Worm (Caenorhabditis elegans) whole organism, L2 larva: ENCODE results near the gene srh-76.
A peak's percentile ranks its signal among the peaks of the same experiment; 100 is the strongest.

Experiments
- C34F6.9 ChIP-seq: fragments of 150-350 bp; optimal IDR thresholded peaks from 2 replicates; lab custom pipeline; 2014; ENCODE audit warnings: missing biosample characterization, missing genetic modification characterization
- F13H6.1 ChIP-seq: sonication (generic microtip); optimal IDR thresholded peaks from 2 replicates; lab custom pipeline; 2016; ENCODE audit warnings: missing genetic modification characterization, missing compliant biosample characterization
- R02D3.7 ChIP-seq: fragments of 150-350 bp; optimal IDR thresholded peaks from 2 replicates; lab custom pipeline; 2014; ENCODE audit warnings: missing biosample characterization, missing genetic modification characterization
- Y55F3AM.14 ChIP-seq: fragments of 200-800 bp; sonication (Bioruptor generic); optimal IDR thresholded peaks from 2 replicates; lab custom pipeline; 2018; ENCODE audit warnings: mild to moderate bottlenecking, missing genetic modification characterization, missing compliant biosample characterization
- ZK546.5 ChIP-seq: sonication (generic microtip); optimal IDR thresholded peaks from 2 replicates; lab custom pipeline; 2017; ENCODE audit warnings: missing biosample characterization, missing genetic modification characterization
- alr-1 ChIP-seq: fragments of 150-350 bp; optimal IDR thresholded peaks from 2 replicates; lab custom pipeline; 2014; ENCODE audit warnings: missing biosample characterization, missing genetic modification characterization
- aly-2 ChIP-seq: fragments of 150-350 bp; optimal IDR thresholded peaks from 2 replicates; lab custom pipeline; 2014; ENCODE audit warnings: missing biosample characterization, missing genetic modification characterization
- ama-1 ChIP-seq: fragments of 150-350 bp; optimal IDR thresholded peaks from 2 replicates; lab custom pipeline; 2018; ENCODE audit warnings: inconsistent platforms
- blmp-1 ChIP-seq: sonication (generic microtip); optimal IDR thresholded peaks from 2 replicates; lab custom pipeline; 2017; ENCODE audit warnings: missing genetic modification characterization, mild to moderate bottlenecking, missing compliant biosample characterization, antibody characterized with exemption, moderate library complexity; ENCODE audit not compliant: insufficient read depth
- ceh-16 ChIP-seq: fragments of 150-350 bp; optimal IDR thresholded peaks from 2 replicates; lab custom pipeline; 2014; ENCODE audit warnings: missing biosample characterization, missing genetic modification characterization
- crh-2 ChIP-seq: sonication (generic microtip); optimal IDR thresholded peaks from 2 replicates; lab custom pipeline; 2017; ENCODE audit warnings: missing biosample characterization, missing genetic modification characterization
- dmd-4 ChIP-seq: sonication (generic microtip); optimal IDR thresholded peaks from 2 replicates; lab custom pipeline; 2017; ENCODE audit warnings: missing biosample characterization, missing genetic modification characterization
- egl-27 ChIP-seq: sonication (generic microtip); optimal IDR thresholded peaks from 3 replicates; lab custom pipeline; 2017; ENCODE audit warnings: missing biosample characterization, missing genetic modification reagents, missing genetic modification characterization
- elt-1 ChIP-seq: fragments of 150-350 bp; optimal IDR thresholded peaks from 2 replicates; lab custom pipeline; 2014; ENCODE audit warnings: missing biosample characterization, missing genetic modification characterization
- elt-3 ChIP-seq: sonication (generic microtip); optimal IDR thresholded peaks from 2 replicates; lab custom pipeline; 2017; ENCODE audit warnings: missing biosample characterization, missing genetic modification characterization
- fos-1 ChIP-seq: fragments of 150-350 bp; optimal IDR thresholded peaks from 2 replicates; lab custom pipeline; 2014; ENCODE audit warnings: missing biosample characterization, missing genetic modification characterization
- lin-11 ChIP-seq: fragments of 150-350 bp; sonication (generic microtip); optimal IDR thresholded peaks from 2 replicates; lab custom pipeline; 2014; ENCODE audit warnings: missing biosample characterization, missing genetic modification characterization, inconsistent platforms, mixed read lengths
- lin-13 ChIP-seq: fragments of 150-350 bp; optimal IDR thresholded peaks from 2 replicates; lab custom pipeline; 2014; ENCODE audit warnings: missing biosample characterization, missing genetic modification reagents, missing genetic modification characterization
- lin-39 ChIP-seq: fragments of 150-350 bp; optimal IDR thresholded peaks from 2 replicates; lab custom pipeline; 2014; ENCODE audit warnings: missing biosample characterization, missing genetic modification reagents, missing genetic modification characterization
- lsy-2 ChIP-seq, 2 experiments: fragments of 150-350 bp in 1 of 2; sonication (generic microtip) in 1 of 2; optimal IDR thresholded peaks; 2 replicates each; lab custom pipeline; 2014 to 2017; ENCODE audit warnings: missing biosample characterization in 2 of 2, missing genetic modification characterization in 2 of 2
- mab-5 ChIP-seq: fragments of 150-350 bp; optimal IDR thresholded peaks from 2 replicates; lab custom pipeline; 2014; ENCODE audit warnings: missing biosample characterization, missing genetic modification characterization
- mbf-1 ChIP-seq: sonication (generic microtip); optimal IDR thresholded peaks from 2 replicates; lab custom pipeline; 2017; ENCODE audit warnings: missing biosample characterization, missing genetic modification characterization
- mdl-1 ChIP-seq, 2 experiments: fragments of 150-350 bp in 1 of 2; sonication (generic microtip) in 1 of 2; optimal IDR thresholded peaks; 2 replicates each; lab custom pipeline; 2017; ENCODE audit warnings: missing biosample characterization in 2 of 2, missing genetic modification characterization in 2 of 2
- nhr-10 ChIP-seq: sonication (generic microtip); optimal IDR thresholded peaks from 2 replicates; lab custom pipeline; 2017; ENCODE audit warnings: missing biosample characterization, missing genetic modification characterization
- nhr-11 ChIP-seq: fragments of 150-350 bp; optimal IDR thresholded peaks from 2 replicates; lab custom pipeline; 2014; ENCODE audit warnings: missing biosample characterization, missing genetic modification characterization
- nhr-12 ChIP-seq: fragments of 150-350 bp; optimal IDR thresholded peaks from 2 replicates; lab custom pipeline; 2014; ENCODE audit warnings: missing biosample characterization, missing genetic modification characterization
- nhr-129 ChIP-seq: fragments of 150-350 bp; optimal IDR thresholded peaks from 2 replicates; lab custom pipeline; 2014; ENCODE audit warnings: missing biosample characterization, missing genetic modification characterization
- nhr-21 ChIP-seq: fragments of 150-350 bp; optimal IDR thresholded peaks from 2 replicates; lab custom pipeline; 2014; ENCODE audit warnings: missing biosample characterization, missing genetic modification characterization
- nhr-23 ChIP-seq: fragments of 150-350 bp; optimal IDR thresholded peaks from 2 replicates; lab custom pipeline; 2014; ENCODE audit warnings: missing biosample characterization, missing genetic modification reagents, missing genetic modification characterization
- nhr-25 ChIP-seq: fragments of 150-350 bp; sonication (generic microtip); optimal IDR thresholded peaks from 3 replicates; lab custom pipeline; 2014; ENCODE audit warnings: missing biosample characterization, missing genetic modification characterization
- nhr-6 ChIP-seq: fragments of 150-350 bp; optimal IDR thresholded peaks from 2 replicates; lab custom pipeline; 2014; ENCODE audit warnings: missing biosample characterization, missing genetic modification characterization
- nhr-77 ChIP-seq: fragments of 150-350 bp; optimal IDR thresholded peaks from 2 replicates; lab custom pipeline; 2014; ENCODE audit warnings: missing biosample characterization, missing genetic modification characterization
- peb-1 ChIP-seq: fragments of 150-350 bp; optimal IDR thresholded peaks from 2 replicates; lab custom pipeline; 2014; ENCODE audit warnings: missing biosample characterization, missing genetic modification characterization
- sem-4 ChIP-seq: fragments of 150-350 bp; optimal IDR thresholded peaks from 2 replicates; lab custom pipeline; 2014; ENCODE audit warnings: missing biosample characterization, missing genetic modification reagents, missing genetic modification characterization
- skn-1 ChIP-seq: sonication (generic microtip); optimal IDR thresholded peaks from 2 replicates; lab custom pipeline; 2017; ENCODE audit warnings: missing biosample characterization, missing genetic modification characterization
- sma-3 ChIP-seq: sonication (generic microtip); optimal IDR thresholded peaks from 2 replicates; lab custom pipeline; 2016; ENCODE audit warnings: missing genetic modification reagents, missing genetic modification characterization, missing compliant biosample characterization
- sma-9 ChIP-seq, 2 experiments: fragments of 150-350 bp in 1 of 2; sonication (generic microtip) in 1 of 2; optimal IDR thresholded peaks; 2 replicates each; lab custom pipeline; 2014 to 2016; ENCODE audit warnings: missing genetic modification characterization in 2 of 2, mild to moderate bottlenecking in 1 of 2, missing biosample characterization in 1 of 2, missing compliant biosample characterization in 1 of 2, missing genetic modification reagents in 1 of 2, moderate library complexity in 1 of 2
- snpc-4 ChIP-seq: fragments of 150-350 bp; optimal IDR thresholded peaks from 2 replicates; lab custom pipeline; 2014; ENCODE audit warnings: missing biosample characterization, missing genetic modification characterization
- unc-39 ChIP-seq: fragments of 150-350 bp; optimal IDR thresholded peaks from 2 replicates; lab custom pipeline; 2014; ENCODE audit warnings: missing biosample characterization, missing genetic modification characterization
- unc-62 ChIP-seq: fragments of 150-350 bp; optimal IDR thresholded peaks from 2 replicates; lab custom pipeline; 2014; ENCODE audit warnings: missing biosample characterization, missing genetic modification reagents, missing genetic modification characterization
- zag-1 ChIP-seq: fragments of 150-350 bp; optimal IDR thresholded peaks from 2 replicates; lab custom pipeline; 2014; ENCODE audit warnings: missing biosample characterization, missing genetic modification characterization
- ztf-1 ChIP-seq: fragments of 200-800 bp; sonication (Bioruptor generic); conservative IDR thresholded peaks from 2 replicates; pipeline ENCODE4 v1.3.6; 2022; ENCODE audit warnings: missing genetic modification characterization, missing compliant biosample characterization
- ztf-11 ChIP-seq: sonication (generic microtip); optimal IDR thresholded peaks from 2 replicates; lab custom pipeline; 2017; ENCODE audit warnings: missing biosample characterization, missing genetic modification characterization
- ztf-4 ChIP-seq: fragments of 150-350 bp; optimal IDR thresholded peaks from 2 replicates; lab custom pipeline; 2014; ENCODE audit warnings: missing biosample characterization, missing genetic modification characterization

The srh-76 gene

ce11 chrV:5833531-5833930 lies at the start of gene srh-76:
Gene srh-76, plus strand, starts transcription at chrV:5833831.
- TF ChIP-seq lin-11 (tag; lab: Kevin White, UChicago), result no peak

ce11 chrV:5785372-5785771 lies 48.3 kb upstream of the srh-76 start, which contains the start of gene F44E7.7:
Gene F44E7.7, minus strand, starts transcription at chrV:5785472.
- TF ChIP-seq unc-62 (GFP tag; lab: Kevin White, UChicago) (no peak), fos-1 (no peak), sma-9 (GFP tag; optimal IDR thresholded peaks at IDR 0.05; lab: Kevin White, UChicago) (no peak), sma-9 (tag; optimal IDR thresholded peaks at IDR 0.05; lab: Kevin White, UChicago) (no peak)

DNA sequence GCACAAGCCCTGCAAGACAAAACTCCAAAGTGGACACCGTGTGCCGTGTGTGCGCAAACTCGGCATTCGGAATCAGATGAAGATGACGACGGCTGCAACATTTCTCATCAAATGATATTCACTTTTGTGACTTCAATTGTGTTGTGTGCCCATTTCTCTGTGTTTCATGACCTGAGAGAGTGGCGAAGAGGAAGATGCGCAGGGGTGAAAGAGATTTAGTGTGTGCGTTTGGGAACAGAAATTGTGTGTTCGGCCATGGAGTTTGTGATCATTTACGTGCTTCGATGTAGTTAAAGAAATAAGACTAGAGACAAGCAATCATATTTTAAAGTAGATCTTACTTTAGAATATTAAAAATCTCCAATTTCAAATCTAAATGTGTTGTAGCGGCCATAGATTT lies 45.0 kb upstream of the srh-76 start:
- TF ChIP-seq sma-3 (GFP tag; lab: Kevin White, UChicago) (no peak), lsy-2 (tag; optimal IDR thresholded peaks at IDR 0.05; lab: Kevin White, UChicago) (peak in 1 of 2 experiments; percentile 10), mdl-1 (tag; optimal IDR thresholded peaks at IDR 0.05; lab: Kevin White, UChicago) (no peak), fos-1 (peak; percentile 18), mbf-1 (tag; lab: Kevin White, UChicago) (no peak), nhr-77 (tag; lab: Kevin White, UChicago) (no peak), sma-9 (GFP tag; optimal IDR thresholded peaks at IDR 0.05; lab: Kevin White, UChicago) (peak; percentile 20), sma-9 (tag; optimal IDR thresholded peaks at IDR 0.05; lab: Kevin White, UChicago) (no peak), mab-5 (tag; lab: Kevin White, UChicago) (no peak), nhr-6 (no peak)

- TF ChIP-seq nhr-10 (no peak), aly-2 (no peak), ztf-1 (GFP tag; lab: Robert Waterston, UW) (no peak), lin-39 (tag; lab: Kevin White, UChicago) (no peak), nhr-77 (tag; lab: Kevin White, UChicago) (peak; percentile 16), ZK546.5 (tag; lab: Kevin White, UChicago) (no peak), crh-2 (tag; lab: Kevin White, UChicago) (peak; percentile 69), R02D3.7 (peak; percentile 7), dmd-4 (tag; lab: Kevin White, UChicago) (no peak), fos-1 (peak; percentile 66), nhr-129 (peak; percentile 87), zag-1 (tag; lab: Kevin White, UChicago) (peak; percentile 33), ceh-16 (tag; lab: Kevin White, UChicago) (no peak), ama-1 (lab: Kevin White, UChicago) (no peak), elt-1 (tag; lab: Kevin White, UChicago) (no peak), nhr-23 (tag; lab: Kevin White, UChicago) (no peak), nhr-21 (tag; lab: Kevin White, UChicago) (peak; percentile 58), nhr-25 (tag; lab: Kevin White, UChicago) (peak; percentile 70), mab-5 (tag; lab: Kevin White, UChicago) (peak; percentile 83), Y55F3AM.14 (GFP tag; lab: Kevin White, UChicago) (peak; percentile 44), F13H6.1 (tag; lab: Kevin White, UChicago) (peak; percentile 85), lin-11 (tag; lab: Kevin White, UChicago) (peak; percentile 57), C34F6.9 (tag; lab: Kevin White, UChicago) (peak; percentile 87), skn-1 (tag; lab: Kevin White, UChicago) (no peak), sem-4 (peak; percentile 64), unc-39 (tag; lab: Kevin White, UChicago) (no peak), snpc-4 (peak; percentile 30), blmp-1 (tag; lab: Kevin White, UChicago) (peak; percentile 7), alr-1 (tag; lab: Kevin White, UChicago) (no peak), sma-3 (GFP tag; lab: Kevin White, UChicago) (peak; percentile 90), lsy-2 (tag; optimal IDR thresholded peaks at IDR 0.05; lab: Kevin White, UChicago) (peak; percentile 73 to 91), nhr-6 (peak; percentile 18), lin-13 (GFP tag; lab: Kevin White, UChicago) (peak; percentile 86), peb-1 (tag; lab: Kevin White, UChicago) (no peak), elt-3 (tag; lab: Kevin White, UChicago) (no peak), sma-9 (GFP tag; optimal IDR thresholded peaks at IDR 0.05; lab: Kevin White, UChicago) (peak; percentile 91), sma-9 (tag; optimal IDR thresholded peaks at IDR 0.05; lab: Kevin White, UChicago) (no peak), ztf-11 (tag; lab: Kevin White, UChicago) (peak; percentile 16), ztf-4 (no peak), nhr-12 (tag; lab: Kevin White, UChicago) (no peak), egl-27 (peak; percentile 47), nhr-11 (tag; lab: Kevin White, UChicago) (no peak), mdl-1 (tag; optimal IDR thresholded peaks at IDR 0.05; lab: Kevin White, UChicago) (peak in 1 of 2 experiments; percentile 29)
Observed at ce11 chrV:5790497-5791280, 42.9 kb upstream of the srh-76 start, which contains the start of the genes nhr-142 and F44E7.9. Gene nhr-142, minus strand, starts transcription at chrV:5790553. Gene F44E7.9, plus strand, starts transcription at chrV:5791230.
